Worm (Caenorhabditis elegans) whole organism, mixed stage, embryonic: Measurements from ENCODE around the gene ard-1.

Source experiments
- blmp-1 ChIP-seq: fragments of 150-350 bp; optimal IDR thresholded peaks from 2 replicates; lab custom pipeline; 2014; ENCODE audit warnings: missing biosample characterization, missing genetic modification characterization
- ces-1 ChIP-seq: fragments of 150-350 bp; optimal IDR thresholded peaks from 2 replicates; lab custom pipeline; 2014; ENCODE audit warnings: missing biosample characterization, missing genetic modification reagents, missing genetic modification characterization
- elt-3 ChIP-seq: fragments of 150-350 bp; optimal IDR thresholded peaks from 2 replicates; lab custom pipeline; 2014; ENCODE audit warnings: missing biosample characterization, missing genetic modification characterization
- ham-2 ChIP-seq: fragments of 200-800 bp; sonication (Bioruptor generic); optimal IDR thresholded peaks from 2 replicates; lab custom pipeline; 2018; ENCODE audit warnings: mild to moderate bottlenecking, missing genetic modification characterization, missing compliant biosample characterization
- lin-13 ChIP-seq: fragments of 150-350 bp; optimal IDR thresholded peaks from 2 replicates; lab custom pipeline; 2014; ENCODE audit warnings: missing biosample characterization, missing genetic modification characterization
- lin-32 ChIP-seq: fragments of 200-800 bp; sonication (Bioruptor generic); optimal IDR thresholded peaks from 2 replicates; lab custom pipeline; 2018; ENCODE audit warnings: mild to moderate bottlenecking, missing genetic modification characterization, missing compliant biosample characterization
- lsy-2 ChIP-seq: fragments of 150-350 bp; optimal IDR thresholded peaks from 2 replicates; lab custom pipeline; 2014; ENCODE audit warnings: missing biosample characterization, missing genetic modification characterization
- mep-1 ChIP-seq: fragments of 150-350 bp; optimal IDR thresholded peaks from 2 replicates; lab custom pipeline; 2017; ENCODE audit warnings: missing biosample characterization, missing genetic modification reagents, missing genetic modification characterization, inconsistent platforms
- mls-2 ChIP-seq: sonication (generic microtip); optimal IDR thresholded peaks from 2 replicates; lab custom pipeline; 2016; ENCODE audit warnings: mild to moderate bottlenecking, missing genetic modification characterization, moderate library complexity, missing compliant biosample characterization
- nhr-28 ChIP-seq: fragments of 150-350 bp; optimal IDR thresholded peaks from 2 replicates; lab custom pipeline; 2014; ENCODE audit warnings: missing biosample characterization, missing genetic modification characterization
- nhr-76 ChIP-seq: sonication (generic microtip); optimal IDR thresholded peaks from 2 replicates; lab custom pipeline; 2017; ENCODE audit warnings: missing biosample characterization, missing genetic modification characterization
- pha-4 ChIP-seq: fragments of 150-350 bp; optimal IDR thresholded peaks from 2 replicates; lab custom pipeline; 2018; ENCODE audit warnings: missing biosample characterization, missing genetic modification reagents, missing genetic modification characterization
- unc-62 ChIP-seq: fragments of 150-350 bp; optimal IDR thresholded peaks from 2 replicates; lab custom pipeline; 2014; ENCODE audit warnings: missing biosample characterization, missing genetic modification reagents, missing genetic modification characterization
- ztf-11 ChIP-seq: fragments of 150-350 bp; optimal IDR thresholded peaks from 2 replicates; lab custom pipeline; 2014; ENCODE audit warnings: missing biosample characterization, missing genetic modification characterization

DNA sequence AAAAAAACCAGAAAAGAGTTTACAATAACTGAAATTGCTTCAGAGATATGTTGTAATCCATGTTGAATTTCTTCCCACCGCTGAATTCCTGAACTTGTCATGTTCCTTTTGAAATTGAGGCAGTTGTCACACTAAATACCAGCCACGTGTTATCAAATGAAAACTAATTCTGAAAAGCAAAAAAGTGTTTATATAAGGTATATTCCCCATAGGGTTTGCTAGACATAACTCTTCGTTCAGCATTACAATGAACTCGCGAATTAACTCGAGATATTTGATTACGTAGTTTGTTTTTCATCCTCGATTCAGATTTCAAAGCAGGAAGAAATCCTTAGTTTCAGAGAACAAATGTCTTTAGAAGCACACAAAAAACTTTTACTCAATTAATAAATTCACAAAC, 30.8 kb upstream of the ard-1 start, which contains the start of gene str-3:
- TF ChIP-seq unc-62 (GFP tag; lab: Kevin White, UChicago) (no peak), ces-1 (GFP tag; lab: Kevin White, UChicago) (no peak), mls-2 (tag; lab: Kevin White, UChicago) (no peak), pha-4 (tag; lab: Kevin White, UChicago) (no peak), lsy-2 (tag; lab: Kevin White, UChicago) (no peak), nhr-28 (tag; lab: Kevin White, UChicago) (no peak), nhr-76 (no peak), lin-32 (GFP tag; lab: Kevin White, UChicago) (no peak), elt-3 (tag; lab: Kevin White, UChicago) (no peak), lin-13 (no peak), ztf-11 (no peak), blmp-1 (tag; lab: Kevin White, UChicago) (no peak), mep-1 (tag; lab: Kevin White, UChicago) (no peak), ham-2 (no peak)
